Fruit fly (Drosophila melanogaster) whole organism, adult: ENCODE results near the gene CG14435.

Experiments
- CG11617 ChIP-seq: fragments of 200-800 bp; sonication (Bioruptor generic); optimal IDR thresholded peaks from 2 replicates; lab custom pipeline; 2017; ENCODE audit warnings: mild to moderate bottlenecking, missing biosample characterization, missing genetic modification reagents, missing genetic modification characterization
- CG12768 ChIP-seq: fragments of 200-800 bp; sonication (Bioruptor generic); optimal IDR thresholded peaks from 2 replicates; lab custom pipeline; 2017; ENCODE audit warnings: missing biosample characterization, missing genetic modification characterization, mild to moderate bottlenecking, moderate library complexity, missing genetic modification reagents
- CG1620 ChIP-seq: fragments of 200-800 bp; sonication (Bioruptor generic); optimal IDR thresholded peaks from 2 replicates; lab custom pipeline; 2016; ENCODE audit warnings: missing biosample characterization, missing genetic modification characterization
- CG5204 ChIP-seq: fragments of 200-800 bp; sonication (Bioruptor generic); optimal IDR thresholded peaks from 2 replicates; lab custom pipeline; 2016; ENCODE audit warnings: missing biosample characterization, missing genetic modification characterization
- CG7045 ChIP-seq: fragments of 200-800 bp; sonication (Bioruptor generic); optimal IDR thresholded peaks from 2 replicates; lab custom pipeline; 2017; ENCODE audit warnings: missing biosample characterization, mild to moderate bottlenecking, missing genetic modification characterization
- Clk ChIP-seq: fragments of 200-800 bp; sonication (Bioruptor generic); optimal IDR thresholded peaks from 2 replicates; lab custom pipeline; 2017; ENCODE audit warnings: missing biosample characterization, missing genetic modification characterization
- Crg-1 ChIP-seq: fragments of 200-800 bp; sonication (Bioruptor generic); optimal IDR thresholded peaks from 2 replicates; lab custom pipeline; 2016; ENCODE audit warnings: missing biosample characterization, missing genetic modification characterization
- Mnt ChIP-seq: fragments of 200-800 bp; sonication (Bioruptor generic); optimal IDR thresholded peaks from 2 replicates; lab custom pipeline; 2016; ENCODE audit warnings: missing biosample characterization, mild to moderate bottlenecking, missing genetic modification characterization
- bab1 ChIP-seq: fragments of 200-800 bp; sonication (Bioruptor generic); optimal IDR thresholded peaks from 3 replicates; lab custom pipeline; 2019; ENCODE audit warnings: missing biosample characterization, mild to moderate bottlenecking, missing genetic modification characterization, moderate library complexity
- cic ChIP-seq: fragments of 200-800 bp; sonication (Bioruptor generic); optimal IDR thresholded peaks from 2 replicates; lab custom pipeline; 2017; ENCODE audit warnings: missing biosample characterization, mild to moderate bottlenecking, missing genetic modification characterization, moderate library complexity
- cnc ChIP-seq, 2 experiments: fragments of >200 bp; optimal IDR thresholded peaks; 2 replicates each; lab custom pipeline; 2017
- kay ChIP-seq: fragments of 200-800 bp; sonication (Bioruptor generic); peaks from one replicate; lab custom pipeline; 2016; ENCODE audit warnings: missing biosample characterization, missing genetic modification characterization, borderline replicate concordance
- ovo ChIP-seq: fragments of 200-800 bp; sonication (Bioruptor generic); optimal IDR thresholded peaks from 2 replicates; lab custom pipeline; 2016; ENCODE audit warnings: missing biosample characterization, missing genetic modification characterization
- tj ChIP-seq: fragments of 200-800 bp; sonication (Bioruptor generic); optimal IDR thresholded peaks from 3 replicates; lab custom pipeline; 2017; ENCODE audit warnings: missing biosample characterization, mild to moderate bottlenecking, missing genetic modification characterization, moderate library complexity

dm6 chrX:6857693-6858092 lies 14.0 kb upstream of the CG14435 start:
- no peak for TF ChIP-seq bab1 (GFP tag; lab: Kevin White, UChicago)
- no peak for TF ChIP-seq ovo (GFP tag; lab: Kevin White, UChicago)
- no peak for TF ChIP-seq CG1620 (GFP tag; lab: Kevin White, UChicago)
- TF ChIP-seq CG7045 (GFP tag; lab: Kevin White, UChicago) = no peak
- no peak for TF ChIP-seq cnc (optimal IDR thresholded peaks at IDR 0.05; lab: Kevin White, UChicago)
- no peak for TF ChIP-seq Clk (GFP tag; lab: Kevin White, UChicago)
- TF ChIP-seq Mnt (GFP tag; lab: Kevin White, UChicago) = no peak
- no peak for TF ChIP-seq CG12768 (GFP tag; lab: Kevin White, UChicago)
- no peak for TF ChIP-seq Crg-1 (GFP tag; lab: Kevin White, UChicago)
- no peak for TF ChIP-seq kay (GFP tag; lab: Kevin White, UChicago)
- no peak for TF ChIP-seq cic (GFP tag; lab: Kevin White, UChicago)
- TF ChIP-seq tj = no peak
- TF ChIP-seq CG11617 = no peak
- no peak for TF ChIP-seq CG5204 (GFP tag; lab: Kevin White, UChicago)
